Comparison of ENCODE assay signal across 1 fruit fly cellular context in genomic region chr3R:9701148-9701703, dm6.
TF ChIP-seq lines count a peak whose summit lies in the region.

No protein-coding gene starts in this region.

TF ChIP-seq in whole organism, embryonic, 481 proteins besides CTCF, POLR2A, EP300 and RAD21 (continued from another document and continues in another):
- TF ChIP-seq MTF-1 (GFP tag; optimal IDR thresholded peaks at IDR 0.05; lab: Kevin White, UChicago; ENCODE audit: borderline replicate concordance): peak; percentile 56
- no peak for TF ChIP-seq CG11695 (GFP tag; IDR thresholded peaks at IDR 0.05; lab: Robert Waterston, UW)
- peak; percentile 2 for TF ChIP-seq shn (GFP tag; optimal IDR thresholded peaks at IDR 0.05; lab: Kevin White, UChicago)
- TF ChIP-seq fd102C (GFP tag; optimal IDR thresholded peaks at IDR 0.05; lab: Kevin White, UChicago): no peak
- no peak for TF ChIP-seq CG12219 (GFP tag; optimal IDR thresholded peaks at IDR 0.05; lab: Kevin White, UChicago)
- TF ChIP-seq chm (GFP tag; IDR thresholded peaks at IDR 0.05; lab: Robert Waterston, UW): no peak
- TF ChIP-seq BtbVII (GFP tag; optimal IDR thresholded peaks at IDR 0.05; lab: Kevin White, UChicago): peak; percentile 31
- TF ChIP-seq Fer1 (GFP tag; optimal IDR thresholded peaks at IDR 0.05; lab: Kevin White, UChicago): peak; percentile 40
- peak; percentile 79 for TF ChIP-seq sd (tag; optimal IDR thresholded peaks at IDR 0.05; lab: Kevin White, UChicago)
- TF ChIP-seq sc (optimal IDR thresholded peaks at IDR 0.05; lab: Kevin White, UChicago): no peak
- TF ChIP-seq sc (GFP tag; optimal IDR thresholded peaks at IDR 0.05; lab: Kevin White, UChicago): no peak
- peak; percentile 28 for TF ChIP-seq Side (GFP tag; optimal IDR thresholded peaks at IDR 0.05; lab: Kevin White, UChicago)
- peak; percentile 44 for TF ChIP-seq CG12942 (GFP tag; optimal IDR thresholded peaks at IDR 0.05; lab: Kevin White, UChicago)
- TF ChIP-seq Asciz (GFP tag; optimal IDR thresholded peaks at IDR 0.05; lab: Kevin White, UChicago): peak; percentile 58
- TF ChIP-seq Hr39 (optimal IDR thresholded peaks at IDR 0.05; lab: Kevin White, UChicago): no peak
- peak in 1 of 2 experiments; percentile 23 for TF ChIP-seq dpn (GFP tag; optimal IDR thresholded peaks at IDR 0.05; lab: Kevin White, UChicago)
- TF ChIP-seq Drgx (GFP tag; IDR thresholded peaks at IDR 0.05; lab: Robert Waterston, UW): no peak
- TF ChIP-seq CG17568 (GFP tag; optimal IDR thresholded peaks at IDR 0.05; lab: Kevin White, UChicago): peak; percentile 41
- peak; percentile 17 for TF ChIP-seq Oli (tag; optimal IDR thresholded peaks at IDR 0.05; lab: Kevin White, UChicago)
- peak; percentile 45 for TF ChIP-seq dmrt99B (tag; optimal IDR thresholded peaks at IDR 0.05; lab: Kevin White, UChicago)
- no peak for TF ChIP-seq B-H1 (GFP tag; IDR thresholded peaks at IDR 0.05; lab: Robert Waterston, UW)
- no peak for TF ChIP-seq chn (GFP tag; optimal IDR thresholded peaks at IDR 0.05; lab: Kevin White, UChicago)
- TF ChIP-seq row (GFP tag; IDR thresholded peaks at IDR 0.05; lab: Robert Waterston, UW): no peak
- no peak for TF ChIP-seq Blimp-1 (GFP tag; optimal IDR thresholded peaks at IDR 0.05; lab: Kevin White, UChicago)
- peak; percentile 67 for TF ChIP-seq HHEX (GFP tag; optimal IDR thresholded peaks at IDR 0.05; lab: Kevin White, UChicago)
- peak; percentile 45 for TF ChIP-seq NfI (GFP tag; optimal IDR thresholded peaks at IDR 0.05; lab: Kevin White, UChicago)
- TF ChIP-seq Oaz (GFP tag; IDR thresholded peaks at IDR 0.05; lab: Robert Waterston, UW): no peak
- TF ChIP-seq CG8359 (GFP tag; optimal IDR thresholded peaks at IDR 0.05; lab: Kevin White, UChicago; ENCODE audit: borderline replicate concordance): no peak
- no peak for TF ChIP-seq Dref (GFP tag; IDR thresholded peaks at IDR 0.05; lab: Robert Waterston, UW)
- TF ChIP-seq Meics (GFP tag; optimal IDR thresholded peaks at IDR 0.05; lab: Kevin White, UChicago): peak; percentile 93
- peak; percentile 28 for TF ChIP-seq schlank (tag; optimal IDR thresholded peaks at IDR 0.05; lab: Kevin White, UChicago)
- TF ChIP-seq Sox100B (GFP tag; optimal IDR thresholded peaks at IDR 0.05; lab: Kevin White, UChicago): peak; percentile 31
- TF ChIP-seq pho (GFP tag; optimal IDR thresholded peaks at IDR 0.05; lab: Kevin White, UChicago): peak; percentile 44
- no peak for TF ChIP-seq Xrp1 (GFP tag; IDR thresholded peaks at IDR 0.05; lab: Robert Waterston, UW)
- TF ChIP-seq ATbp (GFP tag; optimal IDR thresholded peaks at IDR 0.05; lab: Kevin White, UChicago): peak; percentile 36
- TF ChIP-seq CG1792 (GFP tag; optimal IDR thresholded peaks at IDR 0.05; lab: Kevin White, UChicago): peak; percentile 27
- TF ChIP-seq H2.0 (GFP tag; IDR thresholded peaks at IDR 0.05; lab: Robert Waterston, UW): no peak
- TF ChIP-seq eyg (GFP tag; optimal IDR thresholded peaks at IDR 0.05; lab: Kevin White, UChicago): peak; percentile 28
- peak; percentile 32 for TF ChIP-seq B-H2 (GFP tag; optimal IDR thresholded peaks at IDR 0.05; lab: Kevin White, UChicago)
- TF ChIP-seq Nf-YB (GFP tag; optimal IDR thresholded peaks at IDR 0.05; lab: Kevin White, UChicago): peak; percentile 8
- TF ChIP-seq tx (GFP tag; optimal IDR thresholded peaks at IDR 0.05; lab: Kevin White, UChicago): peak; percentile 9
- TF ChIP-seq CG7271 (tag; optimal IDR thresholded peaks at IDR 0.05; lab: Kevin White, UChicago): no peak
- no peak for TF ChIP-seq prd (optimal IDR thresholded peaks at IDR 0.05; lab: Kevin White, UChicago)
- TF ChIP-seq prd (GFP tag; IDR thresholded peaks at IDR 0.05; lab: Robert Waterston, UW): no peak
- TF ChIP-seq bab2 (GFP tag; optimal IDR thresholded peaks at IDR 0.05; lab: Kevin White, UChicago): peak; percentile 32
- no peak for TF ChIP-seq pan (optimal IDR thresholded peaks at IDR 0.05; lab: Kevin White, UChicago)
- TF ChIP-seq pan (GFP tag; optimal IDR thresholded peaks at IDR 0.05 in 1 of 2, IDR thresholded peaks at IDR 0.05 in 1 of 2): no peak
- no peak for TF ChIP-seq CG31441 (GFP tag; IDR thresholded peaks at IDR 0.05; lab: Robert Waterston, UW)
- peak; percentile 14 for TF ChIP-seq scrt (GFP tag; optimal IDR thresholded peaks at IDR 0.05; lab: Kevin White, UChicago)
- TF ChIP-seq Neu2 (GFP tag; optimal IDR thresholded peaks at IDR 0.05; lab: Kevin White, UChicago; ENCODE audit: borderline replicate concordance): no peak
- no peak for TF ChIP-seq HLHmδ (GFP tag; optimal IDR thresholded peaks at IDR 0.05; lab: Kevin White, UChicago)
- TF ChIP-seq vnd (GFP tag; IDR thresholded peaks at IDR 0.05; lab: Robert Waterston, UW; ENCODE audit: partially characterized antibody): no peak
- peak; percentile 21 for TF ChIP-seq mam (GFP tag; optimal IDR thresholded peaks at IDR 0.05; lab: Kevin White, UChicago)
- peak; percentile 33 for TF ChIP-seq CG1647 (GFP tag; optimal IDR thresholded peaks at IDR 0.05; lab: Kevin White, UChicago)
- TF ChIP-seq CG6791 (GFP tag; IDR thresholded peaks at IDR 0.05; lab: Robert Waterston, UW; ENCODE audit: partially characterized antibody): no peak
- no peak for TF ChIP-seq ab (GFP tag; optimal IDR thresholded peaks at IDR 0.05; lab: Kevin White, UChicago)
- TF ChIP-seq CG17612 (GFP tag; IDR thresholded peaks at IDR 0.05; lab: Robert Waterston, UW): no peak
- no peak for TF ChIP-seq Lim3 (GFP tag; IDR thresholded peaks at IDR 0.05; lab: Robert Waterston, UW)
- peak; percentile 55 for TF ChIP-seq wek (GFP tag; optimal IDR thresholded peaks at IDR 0.05; lab: Kevin White, UChicago)
- TF ChIP-seq CG13296 (GFP tag; optimal IDR thresholded peaks at IDR 0.05; lab: Kevin White, UChicago): peak; percentile 66
- TF ChIP-seq tio (GFP tag; optimal IDR thresholded peaks at IDR 0.05; lab: Kevin White, UChicago): peak; percentile 37
- TF ChIP-seq CG15479 (GFP tag; optimal IDR thresholded peaks at IDR 0.05; lab: Kevin White, UChicago): no peak
- no peak for TF ChIP-seq MESR4 (GFP tag; optimal IDR thresholded peaks at IDR 0.05; lab: Kevin White, UChicago)
- peak; percentile 46 for TF ChIP-seq CG2678 (tag; optimal IDR thresholded peaks at IDR 0.05; lab: Kevin White, UChicago)
- peak; percentile 0 for TF ChIP-seq CG13123 (GFP tag; optimal IDR thresholded peaks at IDR 0.05; lab: Kevin White, UChicago)
- peak; percentile 13 for TF ChIP-seq CG1603 (tag; optimal IDR thresholded peaks at IDR 0.05; lab: Kevin White, UChicago)
- no peak for TF ChIP-seq Trl (optimal IDR thresholded peaks at IDR 0.05; lab: Kevin White, UChicago)
- TF ChIP-seq Trl (GFP tag; optimal IDR thresholded peaks at IDR 0.05; lab: Kevin White, UChicago): peak; percentile 1
- TF ChIP-seq Bdp1 (GFP tag; optimal IDR thresholded peaks at IDR 0.05; lab: Kevin White, UChicago): peak; percentile 5
- no peak for TF ChIP-seq NC2β (GFP tag; optimal IDR thresholded peaks at IDR 0.05; lab: Kevin White, UChicago)
- TF ChIP-seq gem (tag; optimal IDR thresholded peaks at IDR 0.05; lab: Kevin White, UChicago): peak; percentile 36
- TF ChIP-seq CG34376 (GFP tag; optimal IDR thresholded peaks at IDR 0.05; lab: Kevin White, UChicago): peak; percentile 34
- TF ChIP-seq CG15696 (tag; optimal IDR thresholded peaks at IDR 0.05; lab: Kevin White, UChicago): no peak
- peak; percentile 15 for TF ChIP-seq CG17912 (GFP tag; optimal IDR thresholded peaks at IDR 0.05; lab: Kevin White, UChicago)
- no peak for TF ChIP-seq H15 (GFP tag; IDR thresholded peaks at IDR 0.05; lab: Robert Waterston, UW)
- no peak for TF ChIP-seq gfzf (GFP tag; optimal IDR thresholded peaks at IDR 0.05; lab: Kevin White, UChicago)
- TF ChIP-seq dati (GFP tag; IDR thresholded peaks at IDR 0.05; lab: Robert Waterston, UW): no peak
- peak; percentile 57 for TF ChIP-seq CG12769 (tag; optimal IDR thresholded peaks at IDR 0.05; lab: Kevin White, UChicago)
- no peak for TF ChIP-seq Sin3A (optimal IDR thresholded peaks at IDR 0.05; lab: Kevin White, UChicago)
- no peak for TF ChIP-seq Antp (GFP tag; optimal IDR thresholded peaks at IDR 0.05; lab: Kevin White, UChicago)
- no peak for TF ChIP-seq Doc2 (GFP tag; IDR thresholded peaks at IDR 0.05; lab: Robert Waterston, UW)
- TF ChIP-seq CG43689 (GFP tag; IDR thresholded peaks at IDR 0.05; lab: Robert Waterston, UW): no peak
- no peak for TF ChIP-seq Opbp (GFP tag; IDR thresholded peaks at IDR 0.05; lab: Robert Waterston, UW; ENCODE audit: partially characterized antibody)
- peak; percentile 63 for TF ChIP-seq CG12071 (GFP tag; optimal IDR thresholded peaks at IDR 0.05; lab: Kevin White, UChicago)
- peak; percentile 42 for TF ChIP-seq CHES-1-like (GFP tag; optimal IDR thresholded peaks at IDR 0.05; lab: Kevin White, UChicago)
- peak; percentile 42 for TF ChIP-seq kay (GFP tag; optimal IDR thresholded peaks at IDR 0.05; lab: Kevin White, UChicago)
- TF ChIP-seq sqz (GFP tag; optimal IDR thresholded peaks at IDR 0.05; lab: Kevin White, UChicago): peak; percentile 1
- TF ChIP-seq CG6683 (GFP tag; optimal IDR thresholded peaks at IDR 0.05; lab: Kevin White, UChicago): peak; percentile 5
- no peak for TF ChIP-seq Deaf1 (tag; optimal IDR thresholded peaks at IDR 0.05; lab: Kevin White, UChicago)
- no peak for TF ChIP-seq Atf3 (GFP tag; optimal IDR thresholded peaks at IDR 0.05; lab: Kevin White, UChicago)
- TF ChIP-seq CG32767 (GFP tag; IDR thresholded peaks at IDR 0.05; lab: Robert Waterston, UW): no peak
- TF ChIP-seq CG3281 (GFP tag; optimal IDR thresholded peaks at IDR 0.05; lab: Kevin White, UChicago): peak; percentile 59
- TF ChIP-seq CG15269 (tag; optimal IDR thresholded peaks at IDR 0.05; lab: Kevin White, UChicago): peak; percentile 33
- peak; percentile 34 for TF ChIP-seq CG10209 (GFP tag; optimal IDR thresholded peaks at IDR 0.05; lab: Kevin White, UChicago)
- TF ChIP-seq CG7786 (GFP tag; optimal IDR thresholded peaks at IDR 0.05; lab: Kevin White, UChicago): peak; percentile 16
- TF ChIP-seq pb (GFP tag; optimal IDR thresholded peaks at IDR 0.05; lab: Kevin White, UChicago): peak; percentile 9
- TF ChIP-seq danr (GFP tag; IDR thresholded peaks at IDR 0.05; lab: Robert Waterston, UW): no peak
- TF ChIP-seq CG6813 (GFP tag; optimal IDR thresholded peaks at IDR 0.05; lab: Kevin White, UChicago): peak; percentile 46
- TF ChIP-seq CG13424 (tag; optimal IDR thresholded peaks at IDR 0.05; lab: Kevin White, UChicago): peak; percentile 21
- TF ChIP-seq CG7987 (GFP tag; optimal IDR thresholded peaks at IDR 0.05; lab: Kevin White, UChicago): peak; percentile 0
- TF ChIP-seq Fer3 (tag; optimal IDR thresholded peaks at IDR 0.05; lab: Kevin White, UChicago): peak; percentile 39
- TF ChIP-seq Vsx1 (GFP tag; optimal IDR thresholded peaks at IDR 0.05; lab: Kevin White, UChicago): peak; percentile 22
- no peak for TF ChIP-seq CG18764 (GFP tag; optimal IDR thresholded peaks at IDR 0.05; lab: Kevin White, UChicago)
- TF ChIP-seq unpg (GFP tag; optimal IDR thresholded peaks at IDR 0.05; lab: Kevin White, UChicago): peak; percentile 35
- peak; percentile 57 for TF ChIP-seq lab (GFP tag; optimal IDR thresholded peaks at IDR 0.05; lab: Kevin White, UChicago)
- no peak for TF ChIP-seq Elba2 (GFP tag; optimal IDR thresholded peaks at IDR 0.05; lab: Kevin White, UChicago)
- TF ChIP-seq CG1233 (GFP tag; optimal IDR thresholded peaks at IDR 0.05; lab: Kevin White, UChicago): peak; percentile 51
- TF ChIP-seq CoRest (tag; optimal IDR thresholded peaks at IDR 0.05; lab: Kevin White, UChicago): peak; percentile 27
- TF ChIP-seq CG9932 (GFP tag; IDR thresholded peaks at IDR 0.05; lab: Robert Waterston, UW): no peak
- TF ChIP-seq CG8281 (tag; optimal IDR thresholded peaks at IDR 0.05; lab: Kevin White, UChicago): peak; percentile 1
- no peak for TF ChIP-seq oc (tag; optimal IDR thresholded peaks at IDR 0.05; lab: Kevin White, UChicago)
- TF ChIP-seq CG2875 (GFP tag; optimal IDR thresholded peaks at IDR 0.05; lab: Kevin White, UChicago): peak; percentile 4
- peak; percentile 35 for TF ChIP-seq CG12659 (GFP tag; optimal IDR thresholded peaks at IDR 0.05; lab: Kevin White, UChicago)
- TF ChIP-seq org-1 (GFP tag; optimal IDR thresholded peaks at IDR 0.05; lab: Kevin White, UChicago): peak; percentile 33
- no peak for TF ChIP-seq odd (GFP tag; optimal IDR thresholded peaks at IDR 0.05; lab: Kevin White, UChicago)
- TF ChIP-seq Nf-YC (tag; optimal IDR thresholded peaks at IDR 0.05; lab: Kevin White, UChicago): no peak
- peak; percentile 51 for TF ChIP-seq CG17359 (tag; optimal IDR thresholded peaks at IDR 0.05; lab: Kevin White, UChicago)
- TF ChIP-seq CG6765 (GFP tag; optimal IDR thresholded peaks at IDR 0.05; lab: Kevin White, UChicago): peak; percentile 48
- no peak for TF ChIP-seq insv (GFP tag; optimal IDR thresholded peaks at IDR 0.05; lab: Kevin White, UChicago)
- TF ChIP-seq CG30020 (tag; optimal IDR thresholded peaks at IDR 0.05; lab: Kevin White, UChicago): no peak
- no peak for TF ChIP-seq Adf1 (GFP tag; IDR thresholded peaks at IDR 0.05; lab: Robert Waterston, UW)
- peak; percentile 73 for TF ChIP-seq caup (GFP tag; optimal IDR thresholded peaks at IDR 0.05; lab: Kevin White, UChicago; ENCODE audit: severe bottlenecking)
- peak; percentile 34 for TF ChIP-seq luna (GFP tag; optimal IDR thresholded peaks at IDR 0.05; lab: Kevin White, UChicago)
- TF ChIP-seq CG14050 (GFP tag; IDR thresholded peaks at IDR 0.05; lab: Robert Waterston, UW): no peak
- TF ChIP-seq Med (GFP tag; lab: Kevin White, UChicago): peak; percentile 80
- TF ChIP-seq CG31224 (GFP tag; IDR thresholded peaks at IDR 0.05; lab: Robert Waterston, UW): no peak
- no peak for TF ChIP-seq CG1024 (GFP tag; IDR thresholded peaks at IDR 0.05; lab: Robert Waterston, UW)
- peak; percentile 31 for TF ChIP-seq gro (GFP tag; optimal IDR thresholded peaks at IDR 0.05; lab: Kevin White, UChicago)
- no peak for TF ChIP-seq CG18011 (GFP tag; optimal IDR thresholded peaks at IDR 0.05; lab: Kevin White, UChicago)
- TF ChIP-seq CG7372 (GFP tag; IDR thresholded peaks at IDR 0.05; lab: Robert Waterston, UW): no peak
- no peak for TF ChIP-seq CG5245 (GFP tag; optimal IDR thresholded peaks at IDR 0.05; lab: Kevin White, UChicago)
- TF ChIP-seq CG17385 (GFP tag; optimal IDR thresholded peaks at IDR 0.05; lab: Kevin White, UChicago): peak; percentile 14
- peak; percentile 8 to 91 for TF ChIP-seq Pdp1 (GFP tag; optimal IDR thresholded peaks at IDR 0.05; lab: Kevin White, UChicago)
- no peak for TF ChIP-seq CG10431 (GFP tag; optimal IDR thresholded peaks at IDR 0.05; lab: Kevin White, UChicago)
- peak; percentile 22 for TF ChIP-seq CG6854 (GFP tag; optimal IDR thresholded peaks at IDR 0.05; lab: Kevin White, UChicago)
- TF ChIP-seq CG15514 (GFP tag; optimal IDR thresholded peaks at IDR 0.05; lab: Kevin White, UChicago): peak; percentile 30
